Worm (Caenorhabditis elegans) whole organism, young adult: Measurements from ENCODE around the gene C14B1.3.

ENCODE experiments used
- B0019.2 ChIP-seq: fragments of 200-800 bp; sonication (Bioruptor generic); conservative IDR thresholded peaks from 2 replicates; pipeline ENCODE4 v1.3.6; 2022; ENCODE audit warnings: missing genetic modification reagents, missing genetic modification characterization, missing compliant biosample characterization
- B0261.1 ChIP-seq: sonication (generic microtip); optimal IDR thresholded peaks from 2 replicates; lab custom pipeline; 2016; ENCODE audit warnings: mild to moderate bottlenecking, missing genetic modification characterization, moderate library complexity, missing compliant biosample characterization
- B0336.3 ChIP-seq: fragments of 200-800 bp; sonication (Bioruptor generic); IDR thresholded peaks from 2 replicates; pipeline ENCODE4 v1.3.6; 2022; ENCODE audit warnings: missing genetic modification characterization, missing compliant biosample characterization
- C06A6.2 ChIP-seq: fragments of 200-800 bp; sonication (Bioruptor generic); conservative IDR thresholded peaks from 2 replicates; pipeline ENCODE4 v1.3.6; 2022; ENCODE audit warnings: missing genetic modification characterization, missing compliant biosample characterization
- C17E4.6 ChIP-seq: fragments of 200-800 bp; sonication (Bioruptor generic); IDR thresholded peaks from 2 replicates; pipeline ENCODE4 v1.3.6; 2022; ENCODE audit warnings: missing genetic modification reagents, missing genetic modification characterization, missing compliant biosample characterization
- F33H1.4 ChIP-seq: fragments of 200-800 bp; sonication (Bioruptor generic); IDR thresholded peaks from 2 replicates; pipeline ENCODE4 v1.3.6; 2022; ENCODE audit warnings: missing genetic modification reagents, missing genetic modification characterization, missing compliant biosample characterization
- F39B2.1 ChIP-seq: fragments of 200-800 bp; sonication (Bioruptor generic); IDR thresholded peaks from 2 replicates; pipeline ENCODE4 v1.3.6; 2022; ENCODE audit warnings: missing genetic modification reagents, missing genetic modification characterization, missing compliant biosample characterization
- F57C9.4 ChIP-seq: sonication (generic microtip); optimal IDR thresholded peaks from 2 replicates; lab custom pipeline; 2017; ENCODE audit warnings: mild to moderate bottlenecking, missing genetic modification characterization, missing compliant biosample characterization
- K11D2.4 ChIP-seq: fragments of 200-800 bp; sonication (Bioruptor generic); IDR thresholded peaks from 2 replicates; pipeline ENCODE4 v1.3.6; 2022; ENCODE audit warnings: missing genetic modification reagents, missing genetic modification characterization, missing compliant biosample characterization
- Y56A3A.18 ChIP-seq: fragments of 200-800 bp; sonication (Bioruptor generic); IDR thresholded peaks from 2 replicates; pipeline ENCODE4 v1.3.6; 2022; ENCODE audit warnings: missing genetic modification reagents, missing genetic modification characterization, missing compliant biosample characterization
- Y79H2A.3 ChIP-seq: fragments of 200-800 bp; sonication (Bioruptor generic); conservative IDR thresholded peaks from 2 replicates; pipeline ENCODE4 v1.3.6; 2022; ENCODE audit warnings: missing genetic modification reagents, missing genetic modification characterization, missing compliant biosample characterization
- ama-1 ChIP-seq, 3 experiments: fragments of 150-350 bp in 1 of 3; sonication (generic microtip) in 2 of 3; optimal IDR thresholded peaks; 2 replicates each; lab custom pipeline; 2014 to 2018; ENCODE audit warnings: missing biosample characterization in 2 of 3, missing genetic modification characterization in 2 of 3, missing genetic modification reagents in 2 of 3
- aptf-2 ChIP-seq: fragments of 200-800 bp; sonication (Bioruptor generic); conservative IDR thresholded peaks from 2 replicates; pipeline ENCODE4 v1.3.6; 2022; ENCODE audit warnings: missing genetic modification reagents, missing genetic modification characterization, missing compliant biosample characterization
- atf-7 ChIP-seq: sonication (generic microtip); optimal IDR thresholded peaks from 2 replicates; lab custom pipeline; 2017; ENCODE audit warnings: mild to moderate bottlenecking, missing genetic modification characterization, missing compliant biosample characterization
- attf-5 ChIP-seq: fragments of 200-800 bp; sonication (Bioruptor generic); optimal IDR thresholded peaks from 2 replicates; lab custom pipeline; 2018; ENCODE audit warnings: mild to moderate bottlenecking, missing genetic modification characterization, missing compliant biosample characterization
- cebp-1 ChIP-seq, 2 experiments: fragments of 200-800 bp in 1 of 2; sonication (Bioruptor generic) in 1 of 2; sonication (generic microtip) in 1 of 2; IDR thresholded peaks in 1 of 2; optimal IDR thresholded peaks in 1 of 2; 2 replicates each; pipeline versions ENCODE4 v1.3.6 to Lab custom; 2017 to 2022; ENCODE audit warnings: missing compliant biosample characterization in 2 of 2, missing genetic modification characterization in 2 of 2, mild to moderate bottlenecking in 1 of 2, missing genetic modification reagents in 1 of 2, moderate library complexity in 1 of 2
- cebp-2 ChIP-seq: fragments of 200-800 bp; sonication (Bioruptor generic); IDR thresholded peaks from 2 replicates; pipeline ENCODE4 v1.3.6; 2022; ENCODE audit warnings: missing genetic modification characterization, missing compliant biosample characterization
- chd-7 ChIP-seq: sonication (generic microtip); optimal IDR thresholded peaks from 2 replicates; lab custom pipeline; 2016; ENCODE audit warnings: mild to moderate bottlenecking, missing genetic modification characterization, moderate library complexity, missing compliant biosample characterization
- dpff-1 ChIP-seq: sonication (generic microtip); optimal IDR thresholded peaks from 2 replicates; lab custom pipeline; 2017; ENCODE audit warnings: mild to moderate bottlenecking, missing genetic modification characterization, missing compliant biosample characterization
- efl-1 ChIP-seq: fragments of 150-350 bp; optimal IDR thresholded peaks from 2 replicates; lab custom pipeline; 2014; ENCODE audit warnings: missing biosample characterization, missing genetic modification reagents, missing genetic modification characterization
- egl-18 ChIP-seq: fragments of 200-800 bp; sonication (Bioruptor generic); IDR thresholded peaks from 2 replicates; pipeline ENCODE4 v1.3.6; 2022; ENCODE audit warnings: missing genetic modification reagents, missing genetic modification characterization, missing compliant biosample characterization
- egrh-3 ChIP-seq: fragments of 200-800 bp; sonication (Bioruptor generic); IDR thresholded peaks from 2 replicates; pipeline ENCODE4 v1.3.6; 2022; ENCODE audit warnings: missing genetic modification reagents, missing genetic modification characterization, missing compliant biosample characterization
- ekl-4 ChIP-seq: fragments of 200-800 bp; sonication (Bioruptor generic); IDR thresholded peaks from 2 replicates; pipeline ENCODE4 v1.3.6; 2022; ENCODE audit warnings: missing genetic modification reagents, missing genetic modification characterization, missing compliant biosample characterization
- fkh-3 ChIP-seq: sonication (generic microtip); optimal IDR thresholded peaks from 2 replicates; lab custom pipeline; 2016; ENCODE audit warnings: mild to moderate bottlenecking, missing genetic modification characterization, missing compliant biosample characterization
- hrde-1 ChIP-seq: sonication (generic microtip); optimal IDR thresholded peaks from 2 replicates; lab custom pipeline; 2016; ENCODE audit warnings: missing genetic modification characterization, mild to moderate bottlenecking, missing compliant biosample characterization, moderate library complexity, missing genotype, missing genetic modification reagents, borderline replicate concordance
- hsf-1 ChIP-seq: fragments of 200-800 bp; sonication (Bioruptor generic); IDR thresholded peaks from 2 replicates; pipeline ENCODE4 v1.3.6; 2022; ENCODE audit warnings: missing genetic modification reagents, missing genetic modification characterization, missing compliant biosample characterization
- lin-26 ChIP-seq: fragments of 200-800 bp; sonication (Bioruptor generic); IDR thresholded peaks from 2 replicates; pipeline ENCODE4 v1.3.6; 2022; ENCODE audit warnings: missing genetic modification reagents, missing genetic modification characterization, missing compliant biosample characterization
- lir-1 ChIP-seq: fragments of 200-800 bp; sonication (Bioruptor generic); conservative IDR thresholded peaks from 2 replicates; pipeline ENCODE4 v1.3.6; 2022; ENCODE audit warnings: missing genetic modification reagents, missing genetic modification characterization, missing compliant biosample characterization
- madf-3 ChIP-seq: fragments of 200-800 bp; sonication (Bioruptor generic); IDR thresholded peaks from 2 replicates; pipeline ENCODE4 v1.3.6; 2022; ENCODE audit warnings: missing genetic modification reagents, missing genetic modification characterization, missing compliant biosample characterization
- madf-6 ChIP-seq: fragments of 200-800 bp; sonication (Bioruptor generic); IDR thresholded peaks from 2 replicates; pipeline ENCODE4 v1.3.6; 2022; ENCODE audit warnings: missing genetic modification reagents, missing genetic modification characterization, missing compliant biosample characterization
- mes-4 ChIP-seq: sonication (generic microtip); optimal IDR thresholded peaks from 2 replicates; lab custom pipeline; 2016; ENCODE audit warnings: missing genotype, missing genetic modification characterization, missing compliant biosample characterization
- mxl-1 ChIP-seq: sonication (generic microtip); optimal IDR thresholded peaks from 2 replicates; lab custom pipeline; 2016; ENCODE audit warnings: missing genetic modification characterization, missing compliant biosample characterization
- nfyb-1 ChIP-seq: fragments of 200-800 bp; sonication (Bioruptor generic); IDR thresholded peaks from 2 replicates; pipeline ENCODE4 v1.3.6; 2022; ENCODE audit warnings: missing genetic modification reagents, missing genetic modification characterization, missing compliant biosample characterization
- nhr-120 ChIP-seq: fragments of 200-800 bp; sonication (Bioruptor generic); IDR thresholded peaks from 2 replicates; pipeline ENCODE4 v1.3.6; 2022; ENCODE audit warnings: missing genetic modification characterization, missing compliant biosample characterization
- nhr-27 ChIP-seq: fragments of 200-800 bp; sonication (Bioruptor generic); optimal IDR thresholded peaks from 2 replicates; lab custom pipeline; 2018; ENCODE audit warnings: mild to moderate bottlenecking, missing genetic modification characterization, moderate library complexity, missing compliant biosample characterization
- nhr-80 ChIP-seq: sonication (generic microtip); optimal IDR thresholded peaks from 2 replicates; lab custom pipeline; 2016; ENCODE audit warnings: missing genetic modification characterization, missing compliant biosample characterization
- nhr-90 ChIP-seq: sonication (generic microtip); optimal IDR thresholded peaks from 2 replicates; lab custom pipeline; 2016; ENCODE audit warnings: missing genotype, mild to moderate bottlenecking, missing genetic modification characterization, missing compliant biosample characterization
- pbrm-1 ChIP-seq: fragments of 200-800 bp; sonication (Bioruptor generic); IDR thresholded peaks from 2 replicates; pipeline ENCODE4 v1.3.6; 2022; ENCODE audit warnings: missing genetic modification reagents, missing genetic modification characterization, missing compliant biosample characterization
- rec-8 ChIP-seq, 2 experiments: sonication (generic microtip); optimal IDR thresholded peaks; 2 replicates each; lab custom pipeline; 2016; ENCODE audit warnings: mild to moderate bottlenecking in 2 of 2, missing genetic modification characterization in 2 of 2, missing genetic modification reagents in 2 of 2, missing genotype in 2 of 2, missing biosample characterization in 1 of 2, missing compliant biosample characterization in 1 of 2, moderate library complexity in 1 of 2
- rpc-1 ChIP-seq, 2 experiments: fragments of 150-350 bp in 1 of 2; sonication (generic microtip) in 1 of 2; optimal IDR thresholded peaks; 2 replicates each; lab custom pipeline; 2014 to 2018; ENCODE audit warnings: missing biosample characterization in 1 of 2, missing genetic modification characterization in 1 of 2, missing genetic modification reagents in 1 of 2, missing genotype in 1 of 2
- snpc-1.1 ChIP-seq: sonication (generic microtip); optimal IDR thresholded peaks from 2 replicates; lab custom pipeline; 2017; ENCODE audit warnings: missing genetic modification characterization, mild to moderate bottlenecking, missing compliant biosample characterization, antibody characterized with exemption, moderate library complexity, missing genotype, missing genetic modification reagents; ENCODE audit not compliant: insufficient read depth
- tbp1 ChIP-seq: fragments of 200-800 bp; sonication (Bioruptor generic); optimal IDR thresholded peaks from 2 replicates; lab custom pipeline; 2018; ENCODE audit warnings: mild to moderate bottlenecking, missing genetic modification characterization, missing compliant biosample characterization
- tlf-1 ChIP-seq: fragments of 200-800 bp; sonication (Bioruptor generic); optimal IDR thresholded peaks from 2 replicates; lab custom pipeline; 2018; ENCODE audit warnings: mild to moderate bottlenecking, missing genetic modification characterization, missing compliant biosample characterization
- ztf-18 ChIP-seq: sonication (generic microtip); optimal IDR thresholded peaks from 2 replicates; lab custom pipeline; 2016; ENCODE audit warnings: missing genotype, mild to moderate bottlenecking, missing genetic modification characterization, missing compliant biosample characterization

Gene C14B1.3

ce11 chrIII:3701411-3702310 is 1.7 kb upstream of the C14B1.3 start, which contains the start of the genes pdi-1 and C14B1.2 (continued):
- TF ChIP-seq B0336.3 (GFP tag; lab: Robert Waterston, UW) = peak; percentile 43; the same call in 1 of the 2 replicates
- TF ChIP-seq egrh-3 (GFP tag; lab: Robert Waterston, UW) = no peak
- no peak for TF ChIP-seq Y79H2A.3 (GFP tag; lab: Robert Waterston, UW)
- TF ChIP-seq F57C9.4 = no peak
- TF ChIP-seq rec-8 (tag; optimal IDR thresholded peaks at IDR 0.05; lab: Kevin White, UChicago) = no peak
- no peak for TF ChIP-seq B0019.2 (GFP tag; lab: Robert Waterston, UW)
- TF ChIP-seq C06A6.2 = no peak
- peak; percentile 45 for TF ChIP-seq nhr-90
- no peak for TF ChIP-seq dpff-1 (tag; lab: Kevin White, UChicago)
- no peak for TF ChIP-seq F39B2.1
- peak; percentile 84 for TF ChIP-seq attf-5 (GFP tag; lab: Kevin White, UChicago)
- no peak for TF ChIP-seq tlf-1 (GFP tag; lab: Kevin White, UChicago)
- TF ChIP-seq madf-6 (GFP tag; lab: Robert Waterston, UW) = peak; percentile 13; the same call in 1 of the 2 replicates
- no peak for TF ChIP-seq snpc-1.1
- TF ChIP-seq nhr-80 (tag; lab: Kevin White, UChicago) = peak; percentile 91
- 0 out of 2 replicates have a peak, but pooled peaks have one; percentile 51 for TF ChIP-seq madf-3 (GFP tag; lab: Robert Waterston, UW)
- no peak for TF ChIP-seq fkh-3 (tag; lab: Kevin White, UChicago)
- TF ChIP-seq C17E4.6 (GFP tag; lab: Robert Waterston, UW) = no peak
- peak; percentile 6 for TF ChIP-seq tbp1 (GFP tag; lab: Kevin White, UChicago)
- TF ChIP-seq B0261.1 (tag; lab: Kevin White, UChicago) = no peak
- TF ChIP-seq hrde-1 = no peak
- TF ChIP-seq lin-26 (GFP tag; lab: Robert Waterston, UW) = peak; percentile 53; the same call in 1 of the 2 replicates
- TF ChIP-seq aptf-2 (GFP tag; lab: Robert Waterston, UW) = no peak
- TF ChIP-seq hsf-1 (GFP tag; lab: Robert Waterston, UW) = no peak
- TF ChIP-seq lir-1 (GFP tag; lab: Robert Waterston, UW) = no peak
- no peak for TF ChIP-seq efl-1
- TF ChIP-seq cebp-2 (GFP tag; lab: Robert Waterston, UW) = no peak
- TF ChIP-seq nfyb-1 (GFP tag; lab: Robert Waterston, UW) = 0 out of 2 replicates have a peak, but pooled peaks have one; percentile 58
- TF ChIP-seq ztf-18 (tag; lab: Kevin White, UChicago) = peak; percentile 79
- TF ChIP-seq pbrm-1 (GFP tag; lab: Robert Waterston, UW) = no peak
- TF ChIP-seq nhr-120 (GFP tag; lab: Robert Waterston, UW) = no peak
- peak; percentile 29 for TF ChIP-seq ama-1 (optimal IDR thresholded peaks at IDR 0.05; lab: Kevin White, UChicago)
- TF ChIP-seq ama-1 (GFP tag; optimal IDR thresholded peaks at IDR 0.05; lab: Kevin White, UChicago) = no peak
- no peak for TF ChIP-seq atf-7 (tag; lab: Kevin White, UChicago)
- TF ChIP-seq egl-18 (GFP tag; lab: Robert Waterston, UW) = no peak
- TF ChIP-seq rpc-1 (optimal IDR thresholded peaks at IDR 0.05; lab: Kevin White, UChicago) = no peak
- TF ChIP-seq rpc-1 (tag; optimal IDR thresholded peaks at IDR 0.05; lab: Kevin White, UChicago) = no peak
- no peak for TF ChIP-seq Y56A3A.18 (GFP tag; lab: Robert Waterston, UW)
- no peak for TF ChIP-seq K11D2.4 (GFP tag; lab: Robert Waterston, UW)
- TF ChIP-seq ekl-4 (GFP tag; lab: Robert Waterston, UW) = no peak
- no peak for TF ChIP-seq mes-4 (tag; lab: Kevin White, UChicago)
- no peak for TF ChIP-seq chd-7 (tag; lab: Kevin White, UChicago)
- 0 out of 2 replicates have a peak, but pooled peaks have one; percentile 52 for TF ChIP-seq cebp-1 (GFP tag; IDR thresholded peaks at IDR 0.05; lab: Robert Waterston, UW)
- TF ChIP-seq cebp-1 (tag; optimal IDR thresholded peaks at IDR 0.05; lab: Kevin White, UChicago) = peak; percentile 61
- TF ChIP-seq nhr-27 (tag; lab: Kevin White, UChicago) = no peak
- peak; percentile 56 for TF ChIP-seq F33H1.4 (GFP tag; lab: Robert Waterston, UW)
- TF ChIP-seq mxl-1 (tag; lab: Kevin White, UChicago) = no peak
